Fruit fly (Drosophila melanogaster) whole organism, embryonic: ENCODE results near the gene CG2794.

Source experiments
- ATbp ChIP-seq: fragments of 200-800 bp; sonication (Bioruptor generic); optimal IDR thresholded peaks from 2 replicates; lab custom pipeline; 2017; ENCODE audit warnings: missing biosample characterization, mild to moderate bottlenecking, missing genetic modification characterization, missing genetic modification reagents
- Asciz ChIP-seq: fragments of 200-800 bp; sonication (Bioruptor generic); optimal IDR thresholded peaks from 2 replicates; lab custom pipeline; 2017; ENCODE audit warnings: missing biosample characterization, mild to moderate bottlenecking, missing genetic modification characterization, missing genetic modification reagents
- Blimp-1 ChIP-seq: fragments of 200-800 bp; sonication (Bioruptor generic); optimal IDR thresholded peaks from 3 replicates; lab custom pipeline; 2018; ENCODE audit warnings: missing biosample characterization, missing genetic modification characterization, mild to moderate bottlenecking, moderate library complexity, missing genetic modification reagents
- CG1024 ChIP-seq: fragments of 200-800 bp; sonication (Bioruptor generic); IDR thresholded peaks from 2 replicates; pipeline ENCODE4 v1.3.6; 2022; ENCODE audit warnings: missing biosample characterization, missing genetic modification characterization
- CG10654 ChIP-seq: fragments of 200-800 bp; sonication (Bioruptor generic); optimal IDR thresholded peaks from 2 replicates; lab custom pipeline; 2016; ENCODE audit warnings: missing biosample characterization, missing genetic modification characterization
- CG11247 ChIP-seq: fragments of 200-800 bp; sonication (Bioruptor generic); IDR thresholded peaks from 2 replicates; pipeline ENCODE4 v1.3.6; 2022; ENCODE audit warnings: missing biosample characterization, missing genetic modification characterization
- CG11504 ChIP-seq: fragments of 200-800 bp; sonication (Bioruptor generic); optimal IDR thresholded peaks from 3 replicates; lab custom pipeline; 2019; ENCODE audit warnings: missing biosample characterization, mild to moderate bottlenecking, missing genetic modification characterization, moderate library complexity
- CG13624 ChIP-seq: fragments of 200-800 bp; sonication (Bioruptor generic); optimal IDR thresholded peaks from 2 replicates; lab custom pipeline; 2016; ENCODE audit warnings: missing biosample characterization, missing genetic modification characterization
- CG15011 ChIP-seq: fragments of 200-800 bp; sonication (Bioruptor generic); optimal IDR thresholded peaks from 3 replicates; lab custom pipeline; 2018; ENCODE audit warnings: missing biosample characterization, mild to moderate bottlenecking, missing genetic modification characterization
- CG15479 ChIP-seq: fragments of 200-800 bp; sonication (Bioruptor generic); optimal IDR thresholded peaks from 3 replicates; lab custom pipeline; 2019; ENCODE audit warnings: missing biosample characterization, mild to moderate bottlenecking, missing genetic modification characterization, moderate library complexity
- CG17829 ChIP-seq: fragments of 200-800 bp; optimal IDR thresholded peaks from 2 replicates; lab custom pipeline; 2019; ENCODE audit warnings: missing biosample characterization, mild to moderate bottlenecking, missing genetic modification characterization, moderate library complexity
- CG18599 ChIP-seq: fragments of 200-800 bp; sonication (Bioruptor generic); optimal IDR thresholded peaks from 3 replicates; lab custom pipeline; 2017; ENCODE audit warnings: missing biosample characterization, missing genetic modification characterization, mild to moderate bottlenecking, moderate library complexity, missing genetic modification reagents
- CG30431 ChIP-seq: fragments of 200-800 bp; sonication (Bioruptor generic); optimal IDR thresholded peaks from 2 replicates; lab custom pipeline; 2017; ENCODE audit warnings: missing biosample characterization, missing genetic modification characterization
- CG3726 ChIP-seq: fragments of 200-800 bp; sonication (Bioruptor generic); IDR thresholded peaks from 3 replicates; pipeline ENCODE4, ENCODE4 v1.3.6; 2022; ENCODE audit warnings: missing biosample characterization, missing genetic modification characterization
- CG4282 ChIP-seq: fragments of 200-800 bp; sonication (Bioruptor generic); optimal IDR thresholded peaks from 2 replicates; lab custom pipeline; 2016; ENCODE audit warnings: missing biosample characterization, missing genetic modification characterization
- CG4424 ChIP-seq: fragments of 200-800 bp; sonication (Bioruptor generic); optimal IDR thresholded peaks from 3 replicates; lab custom pipeline; 2016; ENCODE audit warnings: missing biosample characterization, missing genetic modification characterization
- CG5180 ChIP-seq: fragments of 200-800 bp; sonication (Bioruptor generic); optimal IDR thresholded peaks from 3 replicates; lab custom pipeline; 2017; ENCODE audit warnings: missing biosample characterization, missing genetic modification characterization, mild to moderate bottlenecking, moderate library complexity, missing genetic modification reagents
- CG6254 ChIP-seq: fragments of 200-800 bp; sonication (Bioruptor generic); optimal IDR thresholded peaks from 3 replicates; lab custom pipeline; 2017; ENCODE audit warnings: mild to moderate bottlenecking, missing biosample characterization, missing genetic modification reagents, missing genetic modification characterization
- CG6654 ChIP-seq: fragments of 200-800 bp; sonication (Bioruptor generic); optimal IDR thresholded peaks from 2 replicates; lab custom pipeline; 2017; ENCODE audit warnings: missing biosample characterization, mild to moderate bottlenecking, missing genetic modification characterization
- CG7556 ChIP-seq: fragments of 200-800 bp; sonication (Bioruptor generic); optimal IDR thresholded peaks from 2 replicates; lab custom pipeline; 2017; ENCODE audit warnings: missing biosample characterization, mild to moderate bottlenecking, missing genetic modification characterization
- CG7963 ChIP-seq: fragments of 200-800 bp; sonication (Bioruptor generic); IDR thresholded peaks from 3 replicates; pipeline ENCODE4 v1.3.6; 2022; ENCODE audit warnings: missing biosample characterization, missing genetic modification characterization; ENCODE audit not compliant: partially characterized antibody
- CG9817 ChIP-seq: fragments of 200-800 bp; sonication (Bioruptor generic); optimal IDR thresholded peaks from 2 replicates; lab custom pipeline; 2018; ENCODE audit warnings: missing biosample characterization, mild to moderate bottlenecking, missing genetic modification characterization, moderate library complexity
- Deaf1 ChIP-seq: fragments of 200-800 bp; optimal IDR thresholded peaks from 3 replicates; lab custom pipeline; 2019; ENCODE audit warnings: missing biosample characterization, mild to moderate bottlenecking, missing genetic modification characterization, moderate library complexity
- Hsf ChIP-seq: fragments of 200-800 bp; sonication (Bioruptor generic); optimal IDR thresholded peaks from 3 replicates; lab custom pipeline; 2016; ENCODE audit warnings: missing biosample characterization, missing genetic modification characterization
- Lpt ChIP-seq: fragments of >200 bp; optimal IDR thresholded peaks from 2 replicates; lab custom pipeline; 2018; ENCODE audit warnings: missing biosample characterization, missing genetic modification characterization
- Nf-YB ChIP-seq: fragments of 200-800 bp; sonication (Bioruptor generic); optimal IDR thresholded peaks from 3 replicates; lab custom pipeline; 2019; ENCODE audit warnings: missing biosample characterization, mild to moderate bottlenecking, missing genetic modification characterization, moderate library complexity
- Rx ChIP-seq: fragments of 200-800 bp; sonication (Bioruptor generic); IDR thresholded peaks from 2 replicates; pipeline ENCODE4 v1.3.6; 2022; ENCODE audit warnings: missing biosample characterization, missing genetic modification characterization
- Sox100B ChIP-seq: fragments of 200-800 bp; sonication (Bioruptor generic); optimal IDR thresholded peaks from 3 replicates; lab custom pipeline; 2018; ENCODE audit warnings: missing biosample characterization, mild to moderate bottlenecking, missing genetic modification characterization
- ac ChIP-seq: fragments of 200-800 bp; sonication (Bioruptor generic); optimal IDR thresholded peaks from 3 replicates; lab custom pipeline; 2017; ENCODE audit warnings: missing biosample characterization, mild to moderate bottlenecking, missing genetic modification characterization
- ara ChIP-seq: fragments of 200-800 bp; sonication (Bioruptor generic); IDR thresholded peaks from 2 replicates; pipeline ENCODE4 v1.3.6; 2022; ENCODE audit warnings: missing biosample characterization, missing genetic modification characterization
- bab2 ChIP-seq: fragments of 200-800 bp; sonication (Bioruptor generic); optimal IDR thresholded peaks from 2 replicates; lab custom pipeline; 2016; ENCODE audit warnings: missing biosample characterization, missing genetic modification characterization
- cas ChIP-seq: fragments of 200-800 bp; sonication (Bioruptor generic); IDR thresholded peaks from 2 replicates; pipeline ENCODE4 v1.3.6; 2022; ENCODE audit warnings: missing biosample characterization, missing genetic modification characterization
- chinmo ChIP-seq: fragments of 200-800 bp; sonication (Bioruptor generic); IDR thresholded peaks from 4 replicates; pipeline ENCODE4 v1.3.6; 2022; ENCODE audit warnings: missing biosample characterization, missing genetic modification characterization; ENCODE audit not compliant: partially characterized antibody
- chm ChIP-seq: fragments of 200-800 bp; sonication (Bioruptor generic); IDR thresholded peaks from 2 replicates; pipeline ENCODE4 v1.3.6; 2022; ENCODE audit warnings: missing biosample characterization, missing genetic modification characterization
- corto ChIP-seq: fragments of 200-800 bp; sonication (Bioruptor generic); optimal IDR thresholded peaks from 2 replicates; lab custom pipeline; 2016; ENCODE audit warnings: missing biosample characterization, mild to moderate bottlenecking, missing genetic modification characterization, moderate library complexity
- dan ChIP-seq: fragments of 200-800 bp; sonication (Bioruptor generic); IDR thresholded peaks from 2 replicates; pipeline ENCODE4 v1.3.6; 2022; ENCODE audit warnings: missing biosample characterization, missing genetic modification characterization
- ems ChIP-seq: fragments of 200-800 bp; sonication (Bioruptor generic); optimal IDR thresholded peaks from 3 replicates; lab custom pipeline; 2016; ENCODE audit warnings: missing biosample characterization, missing genetic modification characterization
- hkb ChIP-seq, 2 experiments: fragments of 200-800 bp in 1 of 2; fragments of >200 bp in 1 of 2; sonication (Bioruptor generic) in 1 of 2; IDR thresholded peaks in 1 of 2; optimal IDR thresholded peaks in 1 of 2; 2 replicates each; pipeline versions ENCODE4 v1.3.6 to Lab custom; 2017 to 2022; ENCODE audit warnings: missing biosample characterization in 1 of 2, missing genetic modification characterization in 1 of 2
- nau ChIP-seq: fragments of 200-800 bp; sonication (Bioruptor generic); optimal IDR thresholded peaks from 3 replicates; lab custom pipeline; 2017; ENCODE audit warnings: missing biosample characterization, mild to moderate bottlenecking, missing genetic modification characterization, missing genetic modification reagents
- nerfin-1 ChIP-seq: fragments of 200-800 bp; sonication (Bioruptor generic); optimal IDR thresholded peaks from 3 replicates; lab custom pipeline; 2019; ENCODE audit warnings: missing biosample characterization, mild to moderate bottlenecking, missing genetic modification characterization, moderate library complexity
- nom ChIP-seq: fragments of 200-800 bp; sonication (Bioruptor generic); optimal IDR thresholded peaks from 2 replicates; lab custom pipeline; 2017; ENCODE audit warnings: missing biosample characterization, missing genetic modification characterization, mild to moderate bottlenecking, moderate library complexity, missing genetic modification reagents
- odd ChIP-seq: fragments of 200-800 bp; sonication (Bioruptor generic); optimal IDR thresholded peaks from 2 replicates; lab custom pipeline; 2017; ENCODE audit warnings: missing biosample characterization, mild to moderate bottlenecking, missing genetic modification characterization
- onecut ChIP-seq: fragments of 200-800 bp; sonication (Bioruptor generic); IDR thresholded peaks from 2 replicates; pipeline ENCODE4 v1.3.6; 2022; ENCODE audit warnings: missing biosample characterization, missing genetic modification characterization
- pros ChIP-seq: fragments of 200-800 bp; sonication (Bioruptor generic); optimal IDR thresholded peaks from 3 replicates; lab custom pipeline; 2019; ENCODE audit warnings: missing biosample characterization, mild to moderate bottlenecking, missing genetic modification characterization, moderate library complexity
- tll ChIP-seq, 2 experiments: fragments of 200-800 bp in 1 of 2; fragments of >200 bp in 1 of 2; sonication (Bioruptor generic) in 1 of 2; optimal IDR thresholded peaks; 2 replicates each; lab custom pipeline; 2017 to 2019; ENCODE audit warnings: missing biosample characterization in 2 of 2, missing genetic modification characterization in 2 of 2, mild to moderate bottlenecking in 1 of 2, moderate library complexity in 1 of 2
- zen2 ChIP-seq: fragments of 200-800 bp; sonication (Bioruptor generic); IDR thresholded peaks from 3 replicates; pipeline ENCODE4 v1.3.6; 2022; ENCODE audit warnings: missing biosample characterization, missing genetic modification characterization; ENCODE audit not compliant: partially characterized antibody

CG2794 gene

DNA sequence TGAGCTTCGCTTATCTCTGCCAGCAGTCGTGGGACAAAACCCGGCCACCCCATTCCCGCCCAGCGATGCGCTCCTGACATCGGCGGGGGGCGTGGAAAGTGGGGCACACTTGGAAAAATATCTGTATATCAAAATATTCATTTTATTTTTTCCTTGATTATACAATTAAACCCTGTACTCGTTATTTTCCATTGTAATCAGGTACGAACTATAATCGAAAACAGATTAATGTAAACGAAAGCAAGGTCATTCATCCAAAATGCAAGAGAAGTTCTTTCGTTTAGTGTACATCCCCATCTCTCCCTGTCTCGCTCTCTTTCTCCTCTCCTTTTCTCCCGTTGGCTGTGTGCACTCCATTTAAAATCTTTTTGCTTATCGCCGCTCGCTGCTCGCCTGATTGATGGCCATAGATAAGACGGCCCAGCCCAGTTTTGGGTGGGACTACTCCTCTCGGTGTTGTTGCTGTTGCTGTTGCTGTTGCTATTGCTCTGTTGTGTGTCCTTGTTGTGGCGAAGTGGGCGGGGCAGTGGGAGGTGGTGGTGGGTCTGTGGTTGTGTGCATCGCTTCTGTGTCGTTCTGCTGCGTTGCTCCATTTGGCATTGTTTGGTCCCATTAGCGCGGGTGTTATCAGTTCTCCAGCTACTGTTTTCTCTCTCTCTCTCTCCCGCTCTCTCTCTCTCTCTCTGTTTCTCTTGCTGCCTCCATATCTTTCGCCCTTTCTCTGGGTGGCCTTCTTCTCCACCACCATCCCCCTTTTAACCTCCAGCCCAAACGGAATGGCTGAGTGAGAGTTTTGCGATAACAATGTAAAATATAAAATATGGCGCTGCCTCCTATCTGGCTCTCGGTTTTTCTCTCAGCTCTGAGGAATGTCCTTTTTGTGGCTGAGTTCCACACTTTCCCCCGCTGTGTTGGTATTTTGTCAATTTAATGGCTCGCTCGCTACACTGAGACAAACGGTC, 47.6 kb upstream of the CG2794 start (continued):
- TF ChIP-seq CG18599 (GFP tag; lab: Kevin White, UChicago) (peak; percentile 90), CG3726 (GFP tag; lab: Robert Waterston, UW) (peak; percentile 62; the same call in 1 of the 3 replicates), chinmo (GFP tag; lab: Robert Waterston, UW) (peak; percentile 70; the same call in 1 of the 4 replicates), CG11504 (tag; lab: Kevin White, UChicago) (peak; percentile 84), cas (GFP tag; lab: Robert Waterston, UW) (peak; percentile 49; the same call in 1 of the 2 replicates), tll (GFP tag; optimal IDR thresholded peaks at IDR 0.05; lab: Kevin White, UChicago) (no peak), CG5180 (peak; percentile 63), CG15011 (peak; percentile 63), CG1024 (GFP tag; lab: Robert Waterston, UW) (no peak; the same call in 1 of the 2 replicates), CG10654 (GFP tag; lab: Kevin White, UChicago) (peak; percentile 54), bab2 (GFP tag; lab: Kevin White, UChicago) (peak; percentile 63), pros (GFP tag; lab: Kevin White, UChicago) (peak; percentile 9), nau (GFP tag; lab: Kevin White, UChicago) (peak; percentile 74), onecut (GFP tag; lab: Robert Waterston, UW) (peak; percentile 52), Asciz (GFP tag; lab: Kevin White, UChicago) (peak; percentile 82), chm (GFP tag; lab: Robert Waterston, UW) (no peak; the same call in 1 of the 2 replicates), CG15479 (GFP tag; lab: Kevin White, UChicago) (peak; percentile 48), CG13624 (peak; percentile 19), hkb (optimal IDR thresholded peaks at IDR 0.05; lab: Kevin White, UChicago) (no peak), hkb (GFP tag; IDR thresholded peaks at IDR 0.05; lab: Robert Waterston, UW) (peak; percentile 84), Hsf (GFP tag; lab: Kevin White, UChicago) (peak; percentile 71), CG6654 (GFP tag; lab: Kevin White, UChicago) (peak; percentile 55), ems (peak; percentile 35), CG4424 (GFP tag; lab: Kevin White, UChicago) (peak; percentile 87), ATbp (peak; percentile 86), CG9817 (peak; percentile 58), ara (GFP tag; lab: Robert Waterston, UW) (peak; percentile 82), CG11247 (GFP tag; lab: Robert Waterston, UW) (no peak), ac (no peak), CG6254 (GFP tag; lab: Kevin White, UChicago) (peak; percentile 78), odd (GFP tag; lab: Kevin White, UChicago) (peak; percentile 27), CG17829 (tag; lab: Kevin White, UChicago) (peak; percentile 83), nom (GFP tag; lab: Kevin White, UChicago) (peak; percentile 39), nerfin-1 (peak; percentile 61), zen2 (GFP tag; lab: Robert Waterston, UW) (no peak), CG30431 (GFP tag; lab: Kevin White, UChicago) (peak; percentile 58), dan (GFP tag; lab: Robert Waterston, UW) (no peak), CG7963 (no peak), CG4282 (GFP tag; lab: Kevin White, UChicago) (peak; percentile 16), Sox100B (peak; percentile 56), corto (GFP tag; lab: Kevin White, UChicago) (no peak), Blimp-1 (GFP tag; lab: Kevin White, UChicago) (peak; percentile 87), Lpt (no peak), Rx (GFP tag; lab: Robert Waterston, UW) (peak; percentile 59), Deaf1 (tag; lab: Kevin White, UChicago) (peak; percentile 36), CG7556 (GFP tag; lab: Kevin White, UChicago) (peak; percentile 80), Nf-YB (GFP tag; lab: Kevin White, UChicago) (peak; percentile 86)
